Worm (Caenorhabditis elegans) whole organism, L3 larva: ENCODE measurements around the gene F01D5.5.

ENCODE experiments used
- ama-1 ChIP-seq: fragments of 150-350 bp; optimal IDR thresholded peaks from 2 replicates; lab custom pipeline; 2018
- elt-1 ChIP-seq: fragments of 150-350 bp; optimal IDR thresholded peaks from 2 replicates; lab custom pipeline; 2014; ENCODE audit warnings: missing biosample characterization, missing genetic modification characterization
- elt-2 ChIP-seq: sonication (generic microtip); optimal IDR thresholded peaks from 2 replicates; lab custom pipeline; 2016; ENCODE audit warnings: missing genetic modification reagents, mild to moderate bottlenecking, missing genetic modification characterization, missing compliant biosample characterization
- mdl-1 ChIP-seq: fragments of 150-350 bp; optimal IDR thresholded peaks from 2 replicates; lab custom pipeline; 2014; ENCODE audit warnings: missing biosample characterization, missing genetic modification characterization
- nhr-237 ChIP-seq: fragments of 150-350 bp; optimal IDR thresholded peaks from 2 replicates; lab custom pipeline; 2014; ENCODE audit warnings: missing biosample characterization, missing genetic modification characterization
- nhr-43 ChIP-seq: sonication (generic microtip); optimal IDR thresholded peaks from 2 replicates; lab custom pipeline; 2016; ENCODE audit warnings: mild to moderate bottlenecking, missing genetic modification characterization, missing compliant biosample characterization; ENCODE audit not compliant: poor library complexity, severe bottlenecking
- skn-1 ChIP-seq: fragments of 150-350 bp; optimal IDR thresholded peaks from 2 replicates; lab custom pipeline; 2014; ENCODE audit warnings: missing biosample characterization, missing genetic modification characterization
- ztf-4 ChIP-seq: fragments of 150-350 bp; optimal IDR thresholded peaks from 2 replicates; lab custom pipeline; 2014; ENCODE audit warnings: missing biosample characterization, missing genetic modification characterization

DNA sequence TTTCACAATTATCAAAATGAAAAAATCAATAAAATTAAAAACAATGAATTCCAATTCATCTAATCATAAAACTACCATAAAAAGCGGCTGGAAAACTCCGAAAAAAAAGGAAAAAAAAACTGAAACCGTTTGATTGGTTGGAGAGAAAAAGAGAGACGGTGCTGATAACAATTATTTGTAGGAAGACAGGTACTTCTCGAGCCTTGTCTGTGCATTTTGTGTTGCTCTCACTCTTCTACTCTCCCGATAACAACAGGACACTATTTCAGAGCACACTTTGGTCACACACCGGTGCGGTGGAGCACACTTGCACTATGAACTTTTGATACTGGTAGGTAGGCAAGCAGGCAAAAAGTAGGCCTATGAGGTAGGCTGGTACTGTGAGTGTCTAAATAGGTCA, 45.6 kb downstream of the F01D5.5 start:
- TF ChIP-seq elt-1 (tag; lab: Kevin White, UChicago) (no peak), nhr-237 (no peak), mdl-1 (tag; lab: Kevin White, UChicago) (no peak), ama-1 (no peak), elt-2 (tag; lab: Kevin White, UChicago) (peak; percentile 96), ztf-4 (tag; lab: Kevin White, UChicago) (no peak), skn-1 (tag; lab: Kevin White, UChicago) (no peak), nhr-43 (tag; lab: Kevin White, UChicago) (no peak)
